Fruit fly (Drosophila melanogaster) whole organism, adult: ENCODE data around the gene CG6345.

Experiments
- CG12768 ChIP-seq: fragments of 200-800 bp; sonication (Bioruptor generic); optimal IDR thresholded peaks from 2 replicates; lab custom pipeline; 2017; ENCODE audit warnings: missing biosample characterization, missing genetic modification characterization, mild to moderate bottlenecking, moderate library complexity, missing genetic modification reagents
- CG33017 ChIP-seq: fragments of 200-800 bp; sonication (Bioruptor generic); optimal IDR thresholded peaks from 2 replicates; lab custom pipeline; 2018; ENCODE audit warnings: missing biosample characterization, mild to moderate bottlenecking, missing genetic modification characterization, moderate library complexity
- Crg-1 ChIP-seq: fragments of 200-800 bp; sonication (Bioruptor generic); optimal IDR thresholded peaks from 2 replicates; lab custom pipeline; 2016; ENCODE audit warnings: missing biosample characterization, missing genetic modification characterization
- cic ChIP-seq: fragments of 200-800 bp; sonication (Bioruptor generic); optimal IDR thresholded peaks from 2 replicates; lab custom pipeline; 2017; ENCODE audit warnings: missing biosample characterization, mild to moderate bottlenecking, missing genetic modification characterization, moderate library complexity
- kay ChIP-seq: fragments of 200-800 bp; sonication (Bioruptor generic); peaks from one replicate; lab custom pipeline; 2016; ENCODE audit warnings: missing biosample characterization, missing genetic modification characterization, borderline replicate concordance
- pad ChIP-seq: fragments of 200-800 bp; sonication (Bioruptor generic); optimal IDR thresholded peaks from 3 replicates; lab custom pipeline; 2017; ENCODE audit warnings: missing biosample characterization, missing genetic modification characterization, mild to moderate bottlenecking, moderate library complexity, missing genetic modification reagents

- TF ChIP-seq CG33017 (tag; lab: Kevin White, UChicago) (no peak), Crg-1 (GFP tag; lab: Kevin White, UChicago) (no peak), kay (no peak), CG12768 (GFP tag; lab: Kevin White, UChicago) (no peak), cic (GFP tag; lab: Kevin White, UChicago) (no peak), pad (no peak)
Measured at dm6 chr3R:10428324-10428723, 12.5 kb upstream of the CG6345 start, which contains the start of gene CG46270.
